Worm (Caenorhabditis elegans) whole organism, L4 larva: ENCODE data around the gene W06D11.5.

Experiments
- F26F4.8 ChIP-seq: fragments of 200-800 bp; sonication (Bioruptor generic); conservative IDR thresholded peaks from 2 replicates; pipeline ENCODE4 v1.3.6; 2022; ENCODE audit warnings: missing genetic modification characterization, missing compliant biosample characterization
- T26A8.4 ChIP-seq: fragments of 200-800 bp; sonication (Bioruptor generic); IDR thresholded peaks from 2 replicates; pipeline ENCODE4 v1.3.6; 2022; ENCODE audit warnings: missing genetic modification characterization, missing compliant biosample characterization
- Y75B8A.6 ChIP-seq: fragments of 200-800 bp; sonication (Bioruptor generic); IDR thresholded peaks from 2 replicates; pipeline ENCODE4 v1.3.6; 2022; ENCODE audit warnings: missing genetic modification reagents, missing genetic modification characterization, missing compliant biosample characterization
- ceh-28 ChIP-seq: fragments of 150-350 bp; optimal IDR thresholded peaks from 2 replicates; lab custom pipeline; 2014; ENCODE audit warnings: missing biosample characterization, missing genetic modification reagents, missing genetic modification characterization
- ceh-32 ChIP-seq: sonication (generic microtip); optimal IDR thresholded peaks from 2 replicates; lab custom pipeline; 2016; ENCODE audit warnings: mild to moderate bottlenecking, missing genetic modification characterization, missing compliant biosample characterization; ENCODE audit not compliant: poor library complexity
- ceh-44 ChIP-seq: fragments of 200-800 bp; sonication (Bioruptor generic); IDR thresholded peaks from 2 replicates; pipeline ENCODE4 v1.3.6; 2022; ENCODE audit warnings: missing genetic modification reagents, missing genetic modification characterization, missing compliant biosample characterization
- ces-1 ChIP-seq: fragments of 150-350 bp; sonication (generic microtip); optimal IDR thresholded peaks from 4 replicates; lab custom pipeline; 2014; ENCODE audit warnings: missing biosample characterization, missing genetic modification reagents, missing genetic modification characterization
- ctbp-1 ChIP-seq: fragments of 200-800 bp; sonication (Bioruptor generic); IDR thresholded peaks from 2 replicates; pipeline ENCODE4 v1.3.6; 2022; ENCODE audit warnings: missing genetic modification reagents, missing genetic modification characterization, missing compliant biosample characterization
- daf-16 ChIP-seq, 3 experiments: sonication (generic microtip); optimal IDR thresholded peaks; 2 replicates each; lab custom pipeline; 2016 to 2017; ENCODE audit warnings: missing genetic modification characterization in 3 of 3, missing genetic modification reagents in 3 of 3, mild to moderate bottlenecking in 2 of 3, missing compliant biosample characterization in 2 of 3, missing biosample characterization in 1 of 3, moderate library complexity in 1 of 3
- daf-19 ChIP-seq: fragments of 200-800 bp; sonication (Bioruptor generic); conservative IDR thresholded peaks from 2 replicates; pipeline ENCODE4 v1.3.6; 2022; ENCODE audit warnings: missing genetic modification characterization, missing compliant biosample characterization
- dmd-8 ChIP-seq: fragments of 200-800 bp; sonication (Bioruptor generic); IDR thresholded peaks from 2 replicates; pipeline ENCODE4 v1.3.6; 2022; ENCODE audit warnings: missing genetic modification characterization, missing compliant biosample characterization
- dmd-9 ChIP-seq: fragments of 200-800 bp; sonication (Bioruptor generic); IDR thresholded peaks from 2 replicates; pipeline ENCODE4 v1.3.6; 2022; ENCODE audit warnings: missing genetic modification reagents, missing genetic modification characterization, missing compliant biosample characterization
- duxl-1 ChIP-seq: sonication (generic microtip); optimal IDR thresholded peaks from 2 replicates; lab custom pipeline; 2016; ENCODE audit warnings: mild to moderate bottlenecking, missing genetic modification characterization, moderate library complexity, missing compliant biosample characterization; ENCODE audit not compliant: poor library complexity
- dve-1 ChIP-seq: sonication (generic microtip); optimal IDR thresholded peaks from 2 replicates; lab custom pipeline; 2017; ENCODE audit warnings: antibody characterized with exemption, mild to moderate bottlenecking, missing genetic modification characterization, missing compliant biosample characterization; ENCODE audit not compliant: insufficient read depth
- egl-43 ChIP-seq: fragments of 200-800 bp; sonication (Bioruptor generic); IDR thresholded peaks from 2 replicates; pipeline ENCODE4 v1.3.6; 2022; ENCODE audit warnings: missing genetic modification reagents, missing genetic modification characterization, missing compliant biosample characterization
- fos-1 ChIP-seq: fragments of 150-350 bp; optimal IDR thresholded peaks from 2 replicates; lab custom pipeline; 2014; ENCODE audit warnings: missing biosample characterization, missing genetic modification characterization
- hlh-11 ChIP-seq: fragments of 200-800 bp; sonication (Bioruptor generic); optimal IDR thresholded peaks from 2 replicates; lab custom pipeline; 2018; ENCODE audit warnings: mild to moderate bottlenecking, missing genetic modification characterization, missing compliant biosample characterization
- lin-1 ChIP-seq: fragments of 200-800 bp; sonication (Bioruptor generic); IDR thresholded peaks from 2 replicates; pipeline ENCODE4 v1.3.6; 2022; ENCODE audit warnings: missing genetic modification reagents, missing genetic modification characterization, missing compliant biosample characterization
- lir-3 ChIP-seq: sonication (generic microtip); optimal IDR thresholded peaks from 2 replicates; lab custom pipeline; 2016; ENCODE audit warnings: mild to moderate bottlenecking, missing genetic modification characterization, missing compliant biosample characterization
- madf-5 ChIP-seq, 2 experiments: fragments of 200-800 bp; sonication (Bioruptor generic); IDR thresholded peaks; 2 replicates each; pipeline ENCODE4 v1.3.6; 2022; ENCODE audit warnings: missing compliant biosample characterization in 2 of 2, missing genetic modification characterization in 2 of 2
- mdl-1 ChIP-seq, 2 experiments: fragments of 150-350 bp in 1 of 2; sonication (generic microtip) in 1 of 2; optimal IDR thresholded peaks; 2 replicates each; lab custom pipeline; 2014 to 2017; ENCODE audit warnings: missing biosample characterization in 2 of 2, missing genetic modification characterization in 2 of 2
- nhr-28 ChIP-seq: fragments of 150-350 bp; optimal IDR thresholded peaks from 2 replicates; lab custom pipeline; 2014; ENCODE audit warnings: missing biosample characterization, missing genetic modification characterization
- nhr-42 ChIP-seq: fragments of 200-800 bp; sonication (Bioruptor generic); IDR thresholded peaks from 2 replicates; pipeline ENCODE4 v1.3.6; 2022; ENCODE audit warnings: missing genetic modification characterization, missing compliant biosample characterization
- nhr-48 ChIP-seq: sonication (generic microtip); optimal IDR thresholded peaks from 2 replicates; lab custom pipeline; 2016; ENCODE audit warnings: mild to moderate bottlenecking, missing genetic modification characterization, missing compliant biosample characterization
- nhr-6 ChIP-seq: fragments of 150-350 bp; optimal IDR thresholded peaks from 2 replicates; lab custom pipeline; 2014; ENCODE audit warnings: missing biosample characterization, missing genetic modification characterization
- nhr-77 ChIP-seq: fragments of 150-350 bp; optimal IDR thresholded peaks from 2 replicates; lab custom pipeline; 2014; ENCODE audit warnings: missing biosample characterization, missing genetic modification characterization
- pha-4 ChIP-seq, 2 experiments: fragments of 150-350 bp in 1 of 2; fragments of 200-800 bp in 1 of 2; sonication (Bioruptor generic) in 1 of 2; IDR thresholded peaks in 1 of 2; optimal IDR thresholded peaks in 1 of 2; 2 replicates each; pipeline versions ENCODE4 v1.3.6 to Lab custom; 2014 to 2022; ENCODE audit warnings: missing genetic modification characterization in 2 of 2, missing genetic modification reagents in 2 of 2, missing biosample characterization in 1 of 2, missing compliant biosample characterization in 1 of 2
- sdz-12 ChIP-seq: fragments of 200-800 bp; sonication (Bioruptor generic); optimal IDR thresholded peaks from 2 replicates; lab custom pipeline; 2018; ENCODE audit warnings: mild to moderate bottlenecking, missing genetic modification characterization, missing compliant biosample characterization
- snpc-1.2 ChIP-seq: fragments of 200-800 bp; sonication (Bioruptor generic); IDR thresholded peaks from 2 replicates; pipeline ENCODE4 v1.3.6; 2022; ENCODE audit warnings: missing genetic modification reagents, missing genetic modification characterization, missing compliant biosample characterization
- snpc-4 ChIP-seq: fragments of 150-350 bp; optimal IDR thresholded peaks from 2 replicates; lab custom pipeline; 2014; ENCODE audit warnings: missing biosample characterization, missing genetic modification characterization
- spr-1 ChIP-seq: sonication (generic microtip); optimal IDR thresholded peaks from 2 replicates; lab custom pipeline; 2016; ENCODE audit warnings: mild to moderate bottlenecking, missing genetic modification characterization, missing compliant biosample characterization
- unc-62 ChIP-seq, 3 experiments: fragments of 150-350 bp in 1 of 3; sonication (generic microtip); optimal IDR thresholded peaks in 2 of 3; peaks in 1 of 3; 1 replicate in 1 of 3; 2 replicates in 2 of 3; lab custom pipeline; 2014 to 2017; ENCODE audit warnings: missing biosample characterization in 3 of 3, missing genetic modification characterization in 3 of 3, missing genetic modification reagents in 3 of 3, missing genotype in 1 of 3
- zfp-3 ChIP-seq: fragments of 200-800 bp; sonication (Bioruptor generic); conservative IDR thresholded peaks from 2 replicates; pipeline ENCODE4 v1.3.6; 2022; ENCODE audit warnings: missing genetic modification reagents, missing genetic modification characterization, missing compliant biosample characterization

The W06D11.5 gene

DNA sequence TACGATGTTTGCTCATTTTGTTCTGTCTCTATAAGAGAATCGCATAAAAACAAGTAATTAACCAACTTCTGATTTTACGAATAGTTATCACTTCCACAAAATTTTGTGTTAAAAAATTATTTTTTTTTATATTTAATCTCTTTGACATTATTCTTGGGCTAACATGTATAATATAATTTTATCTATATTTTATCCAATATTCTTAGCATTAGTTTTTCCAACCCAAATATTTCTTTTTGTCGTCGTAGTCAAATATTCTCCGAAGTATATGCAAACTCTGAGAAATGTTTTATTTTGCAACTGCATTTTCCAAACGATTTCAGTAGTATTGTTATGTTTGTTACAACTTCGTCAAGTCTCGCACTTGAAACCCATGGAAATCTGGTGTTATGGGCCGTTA, 33.5 kb downstream of the W06D11.5 start, which contains the start of gene srd-47:
Gene srd-47 (plus strand): TSS at position 164 of the 400 bp plus-strand sequence.
- TF ChIP-seq unc-62 (GFP tag; optimal IDR thresholded peaks at IDR 0.05 in 1 of 2; lab: Kevin White, UChicago) (peak in 1 of 2 experiments; percentile 56), unc-62 (tag; optimal IDR thresholded peaks at IDR 0.05; lab: Kevin White, UChicago) (no peak), egl-43 (GFP tag; lab: Robert Waterston, UW) (no peak)

ce11 chrX:12335808-12336207, 35.9 kb downstream of the W06D11.5 start, which contains the start of gene srd-48:
TSS of gene srd-48 (plus strand) at chrX:12336108.
- TF ChIP-seq ceh-28 (tag; lab: Kevin White, UChicago) (no peak), madf-5 (GFP tag; IDR thresholded peaks at IDR 0.05; lab: Robert Waterston, UW) (no peak), hlh-11 (tag; lab: Kevin White, UChicago) (no peak), F26F4.8 (no peak)

DNA sequence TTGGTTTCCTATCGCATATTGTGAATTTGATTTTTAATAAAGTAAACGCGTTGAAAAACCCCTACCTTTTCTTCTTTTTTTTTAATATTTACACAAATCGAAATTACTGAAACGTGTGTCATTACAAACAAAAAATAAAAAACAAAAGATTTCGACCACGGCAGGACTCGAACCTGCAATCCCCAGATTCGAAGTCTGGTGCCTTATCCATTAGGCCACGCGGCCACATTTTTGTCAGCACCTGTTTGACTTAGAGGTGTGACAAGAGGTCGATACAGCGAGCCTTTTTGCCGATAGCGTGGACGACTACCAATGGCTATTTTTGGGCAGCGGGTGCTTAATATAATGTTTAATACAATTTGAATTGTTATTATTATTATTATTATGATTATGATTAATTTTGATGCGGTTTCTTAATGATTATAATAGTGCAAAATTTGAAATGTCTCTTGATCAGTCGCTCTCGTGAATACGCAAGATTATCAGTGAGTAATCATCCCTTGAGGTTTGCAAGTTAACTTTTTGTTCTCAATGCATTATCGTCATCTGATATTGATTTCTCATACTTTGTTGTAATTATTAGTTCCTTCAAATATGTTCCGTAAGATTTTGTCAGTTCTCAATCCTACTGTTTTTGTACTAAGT, 38.0 kb downstream of the W06D11.5 start, which contains the start of gene srd-44:
Gene srd-44 (plus strand): TSS at position 595 of the 645 bp plus-strand sequence.
- TF ChIP-seq spr-1 (peak; percentile 4), fos-1 (no peak), snpc-4 (tag; lab: Kevin White, UChicago) (no peak), nhr-77 (no peak), sdz-12 (no peak), ceh-44 (GFP tag; lab: Robert Waterston, UW) (0 out of 2 replicates have a peak, but pooled peaks have one; percentile 5), nhr-42 (GFP tag; lab: Robert Waterston, UW) (0 out of 2 replicates have a peak, but pooled peaks have one; percentile 47), duxl-1 (peak; percentile 39), daf-16 (GFP tag; optimal IDR thresholded peaks at IDR 0.05; lab: Kevin White, UChicago) (peak; percentile 8 to 30), daf-16 (tag; optimal IDR thresholded peaks at IDR 0.05; lab: Kevin White, UChicago) (no peak), ceh-28 (tag; lab: Kevin White, UChicago) (no peak), lin-1 (GFP tag; lab: Robert Waterston, UW) (no peak), ces-1 (GFP tag; lab: Kevin White, UChicago) (no peak), nhr-48 (peak; percentile 43), lir-3 (tag; lab: Kevin White, UChicago) (no peak), Y75B8A.6 (0 out of 2 replicates have a peak, but pooled peaks have one; percentile 47), mdl-1 (tag; optimal IDR thresholded peaks at IDR 0.05; lab: Kevin White, UChicago) (peak in 1 of 2 experiments; percentile 2), ctbp-1 (GFP tag; lab: Robert Waterston, UW) (no peak), daf-19 (GFP tag; lab: Robert Waterston, UW) (peak; percentile 74), nhr-28 (no peak), ceh-32 (tag; lab: Kevin White, UChicago) (no peak), dmd-8 (GFP tag; lab: Robert Waterston, UW) (no peak), snpc-1.2 (GFP tag; lab: Robert Waterston, UW) (peak; percentile 88), F26F4.8 (no peak), dve-1 (tag; lab: Kevin White, UChicago) (no peak), zfp-3 (GFP tag; lab: Robert Waterston, UW) (no peak), pha-4 (GFP tag; IDR thresholded peaks at IDR 0.05; lab: Robert Waterston, UW) (peak; percentile 73; the same call in 1 of the 2 replicates), pha-4 (tag; optimal IDR thresholded peaks at IDR 0.05; lab: Kevin White, UChicago) (no peak), dmd-9 (GFP tag; lab: Robert Waterston, UW) (0 out of 2 replicates have a peak, but pooled peaks have one; percentile 21), T26A8.4 (GFP tag; lab: Robert Waterston, UW) (no peak), nhr-6 (tag; lab: Kevin White, UChicago) (no peak)
